Worm (Caenorhabditis elegans) whole organism, early embryonic: ENCODE data around the gene C04B4.2.

Experiments used
- B0310.2 ChIP-seq: sonication (generic microtip); optimal IDR thresholded peaks from 2 replicates; lab custom pipeline; 2016; ENCODE audit warnings: mild to moderate bottlenecking, missing genetic modification characterization, missing compliant biosample characterization
- F13C5.2 ChIP-seq: sonication (generic microtip); optimal IDR thresholded peaks from 2 replicates; lab custom pipeline; 2017; ENCODE audit warnings: mild to moderate bottlenecking, missing genetic modification characterization, inconsistent platforms, missing compliant biosample characterization
- aly-1 ChIP-seq: sonication (generic microtip); optimal IDR thresholded peaks from 2 replicates; lab custom pipeline; 2016; ENCODE audit warnings: missing genetic modification characterization, missing compliant biosample characterization
- ama-1 ChIP-seq: fragments of 150-350 bp; optimal IDR thresholded peaks from 2 replicates; lab custom pipeline; 2014
- ceh-13 ChIP-seq: fragments of 200-800 bp; sonication (Bioruptor generic); optimal IDR thresholded peaks from 2 replicates; lab custom pipeline; 2018; ENCODE audit warnings: mild to moderate bottlenecking, missing genetic modification characterization, missing compliant biosample characterization
- ceh-36 ChIP-seq: sonication (generic microtip); optimal IDR thresholded peaks from 2 replicates; lab custom pipeline; 2016; ENCODE audit warnings: missing genetic modification characterization, inconsistent platforms, missing compliant biosample characterization
- ets-7 ChIP-seq: sonication (generic microtip); optimal IDR thresholded peaks from 2 replicates; lab custom pipeline; 2016; ENCODE audit warnings: missing genotype, missing genetic modification characterization, missing compliant biosample characterization
- flt-1 ChIP-seq: fragments of 200-800 bp; sonication (Bioruptor generic); IDR thresholded peaks from 2 replicates; pipeline ENCODE4 v1.3.6; 2022; ENCODE audit warnings: missing genetic modification characterization, missing compliant biosample characterization
- hmbx-1 ChIP-seq: sonication (generic microtip); optimal IDR thresholded peaks from 2 replicates; lab custom pipeline; 2016; ENCODE audit warnings: mild to moderate bottlenecking, missing genetic modification characterization, missing compliant biosample characterization
- hmg-4 ChIP-seq: fragments of 200-800 bp; sonication (Bioruptor generic); optimal IDR thresholded peaks from 2 replicates; lab custom pipeline; 2018; ENCODE audit warnings: mild to moderate bottlenecking, missing genetic modification characterization, missing compliant biosample characterization
- hnd-1 ChIP-seq: sonication (generic microtip); optimal IDR thresholded peaks from 2 replicates; lab custom pipeline; 2016; ENCODE audit warnings: missing genetic modification characterization, missing compliant biosample characterization
- pes-1 ChIP-seq: fragments of 200-800 bp; sonication (Bioruptor generic); IDR thresholded peaks from 2 replicates; pipeline ENCODE4 v1.3.6; 2022; ENCODE audit warnings: missing genetic modification reagents, missing genetic modification characterization, missing compliant biosample characterization
- scrt-1 ChIP-seq: fragments of 200-800 bp; sonication (Bioruptor generic); IDR thresholded peaks from 2 replicates; pipeline ENCODE4 v1.3.6; 2022; ENCODE audit warnings: missing genetic modification characterization, missing compliant biosample characterization
- sea-1 ChIP-seq: fragments of 200-800 bp; sonication (Bioruptor generic); conservative IDR thresholded peaks from 2 replicates; pipeline ENCODE4 v1.3.6; 2022; ENCODE audit warnings: missing genetic modification characterization, missing compliant biosample characterization
- tbx-11 ChIP-seq: fragments of 200-800 bp; sonication (Bioruptor generic); IDR thresholded peaks from 2 replicates; pipeline ENCODE4 v1.3.6; 2022; ENCODE audit warnings: missing genetic modification characterization, missing compliant biosample characterization
- tbx-37 ChIP-seq: fragments of 200-800 bp; sonication (Bioruptor generic); conservative IDR thresholded peaks from 2 replicates; pipeline ENCODE4 v1.3.6; 2022; ENCODE audit warnings: missing genetic modification reagents, missing genetic modification characterization, missing compliant biosample characterization
- tra-4 ChIP-seq: sonication (generic microtip); optimal IDR thresholded peaks from 2 replicates; lab custom pipeline; 2017; ENCODE audit warnings: missing genetic modification characterization, missing compliant biosample characterization

C04B4.2 gene

DNA sequence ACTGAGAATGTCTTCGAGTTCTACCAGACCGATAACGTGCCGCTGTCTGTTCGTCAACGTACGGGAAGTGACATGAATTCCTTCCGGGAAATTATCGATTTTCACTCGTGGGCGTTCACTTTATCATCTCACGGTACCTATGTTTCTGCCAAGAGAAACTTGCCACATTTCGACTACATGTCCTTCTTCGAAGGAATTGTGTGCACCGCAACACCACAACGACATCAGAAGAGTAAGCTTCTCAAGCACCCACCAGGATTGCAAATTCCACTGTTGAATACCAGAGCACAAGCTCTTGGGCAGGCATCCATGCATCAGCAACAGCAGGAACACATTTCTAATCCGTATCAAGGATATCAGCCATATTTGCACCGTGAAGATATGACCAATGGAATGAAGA is 1.1 kb downstream of the C04B4.2 start:
- TF ChIP-seq ama-1 (lab: Kevin White, UChicago) (no peak), pes-1 (no peak), scrt-1 (GFP tag; lab: Robert Waterston, UW) (no peak), ceh-13 (no peak), hmg-4 (GFP tag; lab: Kevin White, UChicago) (no peak), hmbx-1 (tag; lab: Kevin White, UChicago) (no peak), ceh-36 (tag; lab: Kevin White, UChicago) (no peak), flt-1 (GFP tag; lab: Robert Waterston, UW) (no peak), aly-1 (tag; lab: Kevin White, UChicago) (no peak), F13C5.2 (tag; lab: Kevin White, UChicago) (no peak), sea-1 (GFP tag; lab: Robert Waterston, UW) (no peak), ets-7 (no peak), hnd-1 (tag; lab: Kevin White, UChicago) (no peak)

- TF ChIP-seq flt-1 (GFP tag; lab: Robert Waterston, UW) (no peak), ama-1 (lab: Kevin White, UChicago) (no peak), ceh-36 (tag; lab: Kevin White, UChicago) (no peak), ceh-13 (no peak), hmg-4 (GFP tag; lab: Kevin White, UChicago) (no peak), pes-1 (no peak), aly-1 (tag; lab: Kevin White, UChicago) (no peak), tra-4 (no peak), hnd-1 (tag; lab: Kevin White, UChicago) (no peak), scrt-1 (GFP tag; lab: Robert Waterston, UW) (no peak), B0310.2 (tag; lab: Kevin White, UChicago) (no peak), tbx-11 (GFP tag; lab: Robert Waterston, UW) (no peak), tbx-37 (no peak), hmbx-1 (tag; lab: Kevin White, UChicago) (no peak)
These were observed 2.4 kb downstream of the C04B4.2 start, which contains the start of gene lips-2 for ce11 chrX:12285496-12285895. TSS of gene lips-2 (plus strand) at chrX:12285796.

DNA sequence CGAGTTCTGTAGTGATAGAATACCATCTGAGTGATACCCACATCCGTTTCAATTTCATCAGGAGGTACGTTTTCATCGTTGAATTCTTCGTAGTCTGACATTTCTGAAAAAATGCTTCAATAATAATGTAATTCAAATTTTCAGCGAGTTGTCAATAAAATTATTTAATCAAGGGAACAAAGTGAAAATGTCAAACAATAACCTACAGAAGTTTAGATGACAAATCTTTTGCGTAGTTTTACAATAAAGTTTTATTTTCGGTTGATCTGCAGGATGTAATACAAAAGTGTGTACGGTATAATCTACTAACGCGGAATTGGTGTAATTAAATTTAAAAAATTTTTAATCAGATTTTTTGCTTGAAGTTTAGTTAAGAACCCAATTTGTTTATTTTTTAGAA is 5.2 kb downstream of the C04B4.2 start, which contains the start of gene C04B4.5:
Gene C04B4.5 (minus strand): TSS at position 101 of the 400 bp plus-strand sequence.
- TF ChIP-seq hmg-4 (GFP tag; lab: Kevin White, UChicago) (no peak), scrt-1 (GFP tag; lab: Robert Waterston, UW) (no peak), sea-1 (GFP tag; lab: Robert Waterston, UW) (no peak), hmbx-1 (tag; lab: Kevin White, UChicago) (no peak), pes-1 (no peak), tra-4 (no peak), tbx-37 (no peak), F13C5.2 (tag; lab: Kevin White, UChicago) (no peak), B0310.2 (tag; lab: Kevin White, UChicago) (no peak), ets-7 (no peak), ceh-36 (tag; lab: Kevin White, UChicago) (no peak), hnd-1 (tag; lab: Kevin White, UChicago) (no peak)

DNA sequence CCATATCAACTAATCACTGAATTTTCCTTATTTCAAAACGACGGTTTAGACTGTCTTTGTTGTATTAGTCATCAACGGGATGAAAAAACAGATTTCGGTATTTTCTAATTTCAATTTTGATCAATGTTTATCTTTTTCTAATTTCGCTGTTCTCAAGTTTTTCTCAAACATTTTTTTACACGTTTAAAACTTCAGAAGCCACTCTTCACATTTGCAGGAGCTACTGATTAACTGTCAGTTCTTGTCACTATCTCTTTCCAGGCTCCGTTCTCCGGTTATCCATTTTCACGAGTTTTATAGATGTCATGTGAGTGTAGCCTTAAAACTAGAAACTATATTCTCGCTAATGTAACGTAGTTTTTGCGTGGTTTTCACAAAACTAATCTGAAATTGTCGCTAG is 7.5 kb downstream of the C04B4.2 start, which contains the start of gene C04B4.4:
Gene C04B4.4 (plus strand): TSS at position 301 of the 400 bp plus-strand sequence.
- TF ChIP-seq hnd-1 (tag; lab: Kevin White, UChicago): no peak
- no peak for TF ChIP-seq ceh-36 (tag; lab: Kevin White, UChicago)
- no peak for TF ChIP-seq F13C5.2 (tag; lab: Kevin White, UChicago)
- no peak for TF ChIP-seq B0310.2 (tag; lab: Kevin White, UChicago)
- TF ChIP-seq hmg-4 (GFP tag; lab: Kevin White, UChicago): no peak
- no peak for TF ChIP-seq tbx-11 (GFP tag; lab: Robert Waterston, UW)
- no peak for TF ChIP-seq tbx-37
- TF ChIP-seq ets-7: no peak
- TF ChIP-seq flt-1 (GFP tag; lab: Robert Waterston, UW): no peak
- TF ChIP-seq ama-1 (lab: Kevin White, UChicago): no peak
- TF ChIP-seq sea-1 (GFP tag; lab: Robert Waterston, UW): no peak
- no peak for TF ChIP-seq aly-1 (tag; lab: Kevin White, UChicago)
- TF ChIP-seq tra-4: no peak
- no peak for TF ChIP-seq ceh-13
- TF ChIP-seq scrt-1 (GFP tag; lab: Robert Waterston, UW): no peak
- no peak for TF ChIP-seq pes-1
- no peak for TF ChIP-seq hmbx-1 (tag; lab: Kevin White, UChicago)

DNA sequence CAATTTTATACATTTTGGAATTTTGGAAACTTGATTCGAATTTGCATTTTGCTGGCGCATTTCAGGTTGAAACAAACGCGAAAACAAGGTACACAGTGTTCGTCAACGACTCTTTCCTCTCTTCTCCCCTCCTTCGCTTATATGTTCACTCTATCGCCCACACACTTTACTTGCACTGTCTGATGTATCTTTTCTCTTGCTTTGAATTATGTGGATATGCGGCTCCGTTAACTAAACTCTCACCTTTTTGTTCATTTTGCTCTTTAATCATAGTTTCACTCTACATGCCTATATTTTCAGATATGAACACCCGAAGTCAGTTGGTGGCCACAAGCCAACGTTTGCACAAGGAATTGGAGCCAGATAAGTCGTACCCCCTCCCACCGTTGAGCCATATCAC is 11.2 kb downstream of the C04B4.2 start, which contains the start of gene W06D11.1:
Gene W06D11.1 (plus strand): TSS at position 301 of the 400 bp plus-strand sequence.
- no peak for TF ChIP-seq ceh-36 (tag; lab: Kevin White, UChicago)

DNA sequence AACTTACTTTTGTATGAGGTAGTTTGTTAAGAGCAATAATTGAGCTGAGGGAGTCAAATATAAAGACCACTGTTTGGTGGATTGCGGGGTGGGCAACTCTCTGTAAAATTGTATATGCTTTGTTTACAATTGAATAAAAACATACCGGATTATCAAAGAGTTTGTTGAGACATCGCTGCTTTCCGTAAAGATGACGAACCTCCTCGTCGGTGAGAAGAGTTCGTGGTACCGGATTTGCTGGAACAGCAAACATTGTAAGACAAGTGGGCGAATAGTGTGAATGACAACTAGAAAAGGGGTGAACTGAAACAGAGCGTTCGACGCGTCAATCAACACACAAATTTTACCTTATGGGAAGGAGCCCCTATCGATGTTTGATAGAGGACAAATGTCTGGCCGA is 13.3 kb downstream of the C04B4.2 start, which contains the start of gene W06D11.2:
Gene W06D11.2 (minus strand): TSS at position 339 of the 400 bp plus-strand sequence.
- TF ChIP-seq hmbx-1 (tag; lab: Kevin White, UChicago) (no peak), tbx-37 (no peak), scrt-1 (GFP tag; lab: Robert Waterston, UW) (no peak), pes-1 (no peak), tra-4 (no peak)

- TF ChIP-seq ceh-36 (tag; lab: Kevin White, UChicago): no peak
- no peak for TF ChIP-seq tra-4
- TF ChIP-seq tbx-37: no peak
- no peak for TF ChIP-seq flt-1 (GFP tag; lab: Robert Waterston, UW)
- no peak for TF ChIP-seq tbx-11 (GFP tag; lab: Robert Waterston, UW)
- no peak for TF ChIP-seq hnd-1 (tag; lab: Kevin White, UChicago)
- no peak for TF ChIP-seq scrt-1 (GFP tag; lab: Robert Waterston, UW)
- TF ChIP-seq ama-1 (lab: Kevin White, UChicago): no peak
- TF ChIP-seq B0310.2 (tag; lab: Kevin White, UChicago): no peak
- no peak for TF ChIP-seq hmbx-1 (tag; lab: Kevin White, UChicago)
- TF ChIP-seq ceh-13: no peak
- TF ChIP-seq ets-7: no peak
- TF ChIP-seq hmg-4 (GFP tag; lab: Kevin White, UChicago): no peak
- TF ChIP-seq sea-1 (GFP tag; lab: Robert Waterston, UW): no peak
These were observed 15.2 kb downstream of the C04B4.2 start, which contains the start of gene W06D11.3 for ce11 chrX:12298324-12298723. TSS of gene W06D11.3 (plus strand) at chrX:12298683.
